Fruit fly (Drosophila melanogaster): Measurements from ENCODE around the gene RhoGAP68F.
A peak's percentile ranks its signal among the peaks of the same experiment; 100 is the strongest.

Gene RhoGAP68F

DNA sequence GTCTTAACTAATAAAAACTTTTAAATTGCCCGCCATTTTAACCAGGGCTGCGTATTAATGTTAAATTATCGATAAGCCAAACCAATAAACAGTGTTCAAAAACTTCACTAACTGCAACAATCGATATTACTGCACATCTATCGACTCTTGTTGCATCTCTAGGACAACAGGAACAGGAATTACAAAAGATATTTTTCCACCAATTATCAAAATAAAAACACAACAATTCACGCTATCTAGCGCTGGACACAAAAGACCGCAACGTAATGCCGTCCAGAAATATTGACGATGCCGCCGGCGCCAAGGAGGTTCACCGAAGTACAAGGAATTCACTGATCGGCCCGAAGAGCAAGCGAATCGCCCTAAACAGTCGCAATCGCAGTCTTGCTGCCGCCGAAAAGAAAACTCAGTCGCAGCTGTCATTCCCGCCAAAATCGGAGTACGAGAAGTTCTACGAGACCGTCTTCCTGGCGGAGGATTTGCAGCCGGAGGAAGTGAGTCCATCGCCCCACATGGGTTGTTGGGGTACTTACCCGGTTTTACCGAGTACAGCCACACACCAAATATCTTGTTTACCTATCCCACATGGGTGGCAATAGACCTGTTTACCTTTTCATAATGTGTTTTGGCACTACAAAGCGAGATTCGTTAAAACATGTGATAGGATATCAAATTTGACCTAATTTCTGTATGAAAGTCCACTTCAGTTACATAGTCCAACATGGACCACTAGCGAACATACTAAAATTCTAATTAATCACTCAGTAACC lies 22.5 kb upstream of the RhoGAP68F start, which contains the start of gene vers (continued):
- peak; percentile 95; the same call in 3 of the 4 replicates for TF ChIP-seq chinmo (GFP tag; IDR thresholded peaks at IDR 0.05; ENCODE audit: partially characterized antibody)
- no peak for TF ChIP-seq psq (GFP tag; optimal IDR thresholded peaks at IDR 0.05)
- TF ChIP-seq CHES-1-like (GFP tag; optimal IDR thresholded peaks at IDR 0.05), result peak; percentile 59
- no peak for TF ChIP-seq CG12744 (GFP tag; optimal IDR thresholded peaks at IDR 0.05)
- TF ChIP-seq vvl (GFP tag; IDR thresholded peaks at IDR 0.05), result peak; percentile 30
- no peak for TF ChIP-seq pum (GFP tag; optimal IDR thresholded peaks at IDR 0.05)
- TF ChIP-seq CG6813 (GFP tag; optimal IDR thresholded peaks at IDR 0.05), result no peak
- peak; percentile 13 for TF ChIP-seq dm (GFP tag; optimal IDR thresholded peaks at IDR 0.05)
- peak in 1 of 2 experiments; percentile 47 for TF ChIP-seq Pdp1 (GFP tag; optimal IDR thresholded peaks at IDR 0.05)
- TF ChIP-seq CG11695 (GFP tag; IDR thresholded peaks at IDR 0.05), result 0 out of 3 replicates have a peak, but pooled peaks have one; percentile 23
- no peak for TF ChIP-seq Taf1 (GFP tag; IDR thresholded peaks at IDR 0.05)
- no peak for TF ChIP-seq aop (GFP tag; IDR thresholded peaks at IDR 0.05)
- TF ChIP-seq nerfin-2 (GFP tag; IDR thresholded peaks at IDR 0.05; ENCODE audit: partially characterized antibody), result peak; percentile 83
- peak; percentile 67 for TF ChIP-seq MESR4 (GFP tag; optimal IDR thresholded peaks at IDR 0.05)
- TF ChIP-seq row (GFP tag; IDR thresholded peaks at IDR 0.05), result 0 out of 3 replicates have a peak, but pooled peaks have one; percentile 35
- TF ChIP-seq CG14965 (GFP tag; optimal IDR thresholded peaks at IDR 0.05; ENCODE audit: borderline replicate concordance), result no peak
- no peak for TF ChIP-seq CG5953 (GFP tag; IDR thresholded peaks at IDR 0.05)
- TF ChIP-seq CG4282 (GFP tag; optimal IDR thresholded peaks at IDR 0.05), result no peak
- peak; percentile 69 for TF ChIP-seq trem (tag; optimal IDR thresholded peaks at IDR 0.05)
- TF ChIP-seq zfh1 (GFP tag; IDR thresholded peaks at IDR 0.05), result peak; percentile 40; the same call in 1 of the 3 replicates
- no peak for TF ChIP-seq unpg (GFP tag; optimal IDR thresholded peaks at IDR 0.05)
- TF ChIP-seq CG8765 (GFP tag; IDR thresholded peaks at IDR 0.05), result no peak
- TF ChIP-seq CG2129 (GFP tag; IDR thresholded peaks at IDR 0.05; ENCODE audit: partially characterized antibody), result peak; percentile 89
- peak; percentile 33 for TF ChIP-seq zfh2 (GFP tag; optimal IDR thresholded peaks at IDR 0.05)
- no peak for TF ChIP-seq Optix (GFP tag; IDR thresholded peaks at IDR 0.05)
- no peak for TF ChIP-seq CG7372 (GFP tag; IDR thresholded peaks at IDR 0.05)
- TF ChIP-seq CG2120 (GFP tag; optimal IDR thresholded peaks at IDR 0.05), result peak; percentile 42
- no peak for TF ChIP-seq croc (GFP tag; conservative IDR thresholded peaks at IDR 0.05)
- TF ChIP-seq ssp (GFP tag; IDR thresholded peaks at IDR 0.05), result no peak
- peak; percentile 8 for TF ChIP-seq jumu (GFP tag; optimal IDR thresholded peaks at IDR 0.05)
- TF ChIP-seq Bgb (GFP tag; IDR thresholded peaks at IDR 0.05; ENCODE audit: partially characterized antibody), result peak; percentile 95
- no peak for TF ChIP-seq dimm (GFP tag; IDR thresholded peaks at IDR 0.05)
- TF ChIP-seq sr (GFP tag; IDR thresholded peaks at IDR 0.05), result no peak
- no peak for TF ChIP-seq Bteb2 (GFP tag; optimal IDR thresholded peaks at IDR 0.05)
- TF ChIP-seq cad (GFP tag; optimal IDR thresholded peaks at IDR 0.05), result no peak
- no peak for TF ChIP-seq CG8281 (tag; optimal IDR thresholded peaks at IDR 0.05)
- TF ChIP-seq ci (GFP tag; IDR thresholded peaks at IDR 0.05), result peak; percentile 32; the same call in 2 of the 3 replicates
- TF ChIP-seq emc (GFP tag; optimal IDR thresholded peaks at IDR 0.05), result no peak
- peak; percentile 95 for TF ChIP-seq ato (GFP tag; IDR thresholded peaks at IDR 0.05; ENCODE audit: partially characterized antibody)
- TF ChIP-seq Aef1 (GFP tag; IDR thresholded peaks at IDR 0.05), result no peak
- TF ChIP-seq CG2712 (tag; optimal IDR thresholded peaks at IDR 0.05), result peak; percentile 51
- TF ChIP-seq CG17829 (tag; optimal IDR thresholded peaks at IDR 0.05), result peak; percentile 42
- TF ChIP-seq CG18011 (GFP tag; optimal IDR thresholded peaks at IDR 0.05), result no peak
- no peak for TF ChIP-seq tio (GFP tag; optimal IDR thresholded peaks at IDR 0.05)
- TF ChIP-seq her (GFP tag; optimal IDR thresholded peaks at IDR 0.05), result peak; percentile 0
- no peak for TF ChIP-seq Atf3 (GFP tag; optimal IDR thresholded peaks at IDR 0.05)
- TF ChIP-seq CG10959 (GFP tag; IDR thresholded peaks at IDR 0.05), result no peak
- TF ChIP-seq CG14014 (GFP tag; IDR thresholded peaks at IDR 0.05), result peak; percentile 64; the same call in 1 of the 2 replicates
- no peak for TF ChIP-seq Ravus (GFP tag; IDR thresholded peaks at IDR 0.05)
- peak; percentile 75 for TF ChIP-seq Elba2 (GFP tag; optimal IDR thresholded peaks at IDR 0.05)

Data from whole organism, embryonic.